Fruit fly (Drosophila melanogaster): ENCODE results near the gene CG45067.

The CG45067 gene

dm6 chr3L:3159309-3160194 lies 45.3 kb upstream of the CG45067 start, which contains the start of the genes ND-30 and CG15812 (continued):
- no peak; the same call in 1 of the 3 replicates for TF ChIP-seq CG34224 (GFP tag; IDR thresholded peaks at IDR 0.05; ENCODE audit: partially characterized antibody)
- TF ChIP-seq CG7372 (GFP tag; IDR thresholded peaks at IDR 0.05): no peak
- no peak for TF ChIP-seq CG8388 (GFP tag; optimal IDR thresholded peaks at IDR 0.05)
- TF ChIP-seq nau (GFP tag; optimal IDR thresholded peaks at IDR 0.05): no peak
- TF ChIP-seq CG9609 (GFP tag; optimal IDR thresholded peaks at IDR 0.05): no peak
- no peak for TF ChIP-seq Mad (GFP tag; optimal IDR thresholded peaks at IDR 0.05)
- TF ChIP-seq chif (GFP tag; optimal IDR thresholded peaks at IDR 0.05): no peak
- TF ChIP-seq kah (GFP tag; optimal IDR thresholded peaks at IDR 0.05): no peak
- no peak for TF ChIP-seq insv (GFP tag; optimal IDR thresholded peaks at IDR 0.05)
- TF ChIP-seq en (GFP tag; optimal IDR thresholded peaks at IDR 0.05): no peak
- TF ChIP-seq Ada2b (GFP tag; IDR thresholded peaks at IDR 0.05): no peak
- TF ChIP-seq HHEX (GFP tag; optimal IDR thresholded peaks at IDR 0.05): no peak
- no peak for TF ChIP-seq CG4360 (GFP tag; IDR thresholded peaks at IDR 0.05)
- no peak for TF ChIP-seq zen2 (GFP tag; IDR thresholded peaks at IDR 0.05; ENCODE audit: partially characterized antibody)
- no peak for TF ChIP-seq CG5953 (GFP tag; IDR thresholded peaks at IDR 0.05)
- no peak for TF ChIP-seq D19A (tag; optimal IDR thresholded peaks at IDR 0.05)
- TF ChIP-seq onecut (GFP tag; IDR thresholded peaks at IDR 0.05): no peak
- no peak for TF ChIP-seq cas (GFP tag; IDR thresholded peaks at IDR 0.05)
- TF ChIP-seq sens-2 (GFP tag; IDR thresholded peaks at IDR 0.05): no peak
- no peak for TF ChIP-seq fd102C (GFP tag; optimal IDR thresholded peaks at IDR 0.05)
- no peak for TF ChIP-seq so (GFP tag; IDR thresholded peaks at IDR 0.05)
- no peak for TF ChIP-seq CG18011 (GFP tag; optimal IDR thresholded peaks at IDR 0.05)
- no peak for TF ChIP-seq Hr78 (GFP tag; optimal IDR thresholded peaks at IDR 0.05)
- TF ChIP-seq CG2199 (GFP tag; IDR thresholded peaks at IDR 0.05): no peak
- TF ChIP-seq TFAM (GFP tag; optimal IDR thresholded peaks at IDR 0.05): no peak
- TF ChIP-seq CG10431 (GFP tag; optimal IDR thresholded peaks at IDR 0.05): no peak
- TF ChIP-seq BtbVII (GFP tag; optimal IDR thresholded peaks at IDR 0.05): no peak
- no peak for TF ChIP-seq CG3281 (GFP tag; optimal IDR thresholded peaks at IDR 0.05)
- TF ChIP-seq CG4282 (GFP tag; optimal IDR thresholded peaks at IDR 0.05): no peak
- TF ChIP-seq sc (optimal IDR thresholded peaks at IDR 0.05): no peak
- no peak for TF ChIP-seq sc (GFP tag; optimal IDR thresholded peaks at IDR 0.05)
- no peak for TF ChIP-seq hth (optimal IDR thresholded peaks at IDR 0.05)
- TF ChIP-seq CG14014 (GFP tag; IDR thresholded peaks at IDR 0.05): no peak
- TF ChIP-seq Mrtf (GFP tag; IDR thresholded peaks at IDR 0.05): no peak
- TF ChIP-seq CG10274 (GFP tag; optimal IDR thresholded peaks at IDR 0.05): no peak
- no peak for TF ChIP-seq sob (GFP tag; IDR thresholded peaks at IDR 0.05)
- peak; percentile 25 for TF ChIP-seq az2 (GFP tag; optimal IDR thresholded peaks at IDR 0.05)
- peak; percentile 55 for TF ChIP-seq CG12659 (GFP tag; optimal IDR thresholded peaks at IDR 0.05)
- no peak for TF ChIP-seq Side (GFP tag; optimal IDR thresholded peaks at IDR 0.05)
- TF ChIP-seq E2f1 (GFP tag; IDR thresholded peaks at IDR 0.05): no peak
- no peak for TF ChIP-seq CG7963 (GFP tag; IDR thresholded peaks at IDR 0.05; ENCODE audit: partially characterized antibody)
- no peak for TF ChIP-seq CG17359 (tag; optimal IDR thresholded peaks at IDR 0.05)
- TF ChIP-seq CG16813 (GFP tag; IDR thresholded peaks at IDR 0.05; ENCODE audit: partially characterized antibody): no peak
- TF ChIP-seq da (GFP tag; optimal IDR thresholded peaks at IDR 0.05): no peak
- TF ChIP-seq klu (GFP tag; IDR thresholded peaks at IDR 0.05): no peak
- TF ChIP-seq PHDP (tag; optimal IDR thresholded peaks at IDR 0.05): no peak
- no peak for TF ChIP-seq gsb (GFP tag; IDR thresholded peaks at IDR 0.05)
- TF ChIP-seq CG9817 (tag; optimal IDR thresholded peaks at IDR 0.05): no peak
- no peak for TF ChIP-seq CG12299 (tag; optimal IDR thresholded peaks at IDR 0.05)
- TF ChIP-seq CG1603 (tag; optimal IDR thresholded peaks at IDR 0.05): peak; percentile 99

Data from whole organism, embryonic.